Worm (Caenorhabditis elegans): ENCODE results near the gene R04B3.1.

Gene R04B3.1

DNA sequence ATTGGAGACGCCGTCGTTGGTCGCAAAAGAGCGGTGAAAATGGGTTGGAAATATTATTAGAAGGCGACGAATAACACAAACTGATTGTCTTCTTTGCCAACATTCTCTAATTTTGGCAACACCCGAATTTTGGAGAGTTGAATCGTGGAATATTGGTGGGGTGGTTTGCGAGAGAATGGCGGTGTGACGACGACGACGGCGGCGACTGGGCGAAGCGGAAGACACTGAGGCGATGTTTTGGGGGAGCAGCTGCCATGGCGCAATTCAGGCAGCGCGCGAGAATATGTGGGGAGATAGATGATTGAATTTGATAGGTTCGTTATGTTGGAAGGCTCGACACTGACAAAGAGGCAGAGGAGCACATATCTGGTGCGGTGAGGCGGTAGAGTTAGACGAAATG, 20.2 kb downstream of the R04B3.1 start:
- TF ChIP-seq vab-7 (GFP tag; IDR thresholded peaks at IDR 0.05) (no peak), ctbp-1 (GFP tag; IDR thresholded peaks at IDR 0.05) (0 out of 2 replicates have a peak, but pooled peaks have one; percentile 16), gei-8 (GFP tag; optimal IDR thresholded peaks at IDR 0.05) (no peak), aha-1 (tag) (peak; percentile 3), zip-11 (GFP tag; IDR thresholded peaks at IDR 0.05) (no peak), set-16 (GFP tag; IDR thresholded peaks at IDR 0.05) (peak; percentile 50; the same call in 1 of the 2 replicates), ceh-82 (tag; optimal IDR thresholded peaks at IDR 0.05) (no peak), lin-29 (GFP tag; IDR thresholded peaks at IDR 0.05) (no peak), ama-1 (optimal IDR thresholded peaks at IDR 0.05) (no peak), unc-39 (tag; optimal IDR thresholded peaks at IDR 0.05) (no peak), Y75B8A.6 (GFP tag; IDR thresholded peaks at IDR 0.05) (no peak), ceh-62 (tag; optimal IDR thresholded peaks at IDR 0.05) (no peak)

DNA sequence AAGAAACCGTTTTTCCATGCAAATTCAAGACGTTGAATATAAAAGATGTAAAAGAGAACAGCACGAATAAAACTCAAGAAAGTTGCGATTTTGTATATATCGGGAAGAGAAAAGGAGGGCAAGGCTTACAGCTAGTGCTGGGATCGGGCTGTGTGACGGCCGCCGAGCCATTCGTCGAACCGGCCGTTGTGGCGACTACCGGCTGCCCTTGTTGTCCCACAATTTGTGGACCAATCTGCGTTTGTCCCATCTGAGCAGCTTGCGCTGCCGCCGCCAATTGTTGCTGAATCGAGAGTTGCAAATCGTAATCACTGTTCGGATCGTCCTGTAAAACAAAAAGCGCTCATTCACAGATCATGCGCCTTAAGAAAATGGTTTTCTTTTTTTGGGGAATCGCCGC, 24.0 kb downstream of the R04B3.1 start:
- TF ChIP-seq dmd-8 (GFP tag; IDR thresholded peaks at IDR 0.05) (no peak), set-16 (GFP tag; IDR thresholded peaks at IDR 0.05) (peak; percentile 34; the same call in 1 of the 2 replicates)

DNA sequence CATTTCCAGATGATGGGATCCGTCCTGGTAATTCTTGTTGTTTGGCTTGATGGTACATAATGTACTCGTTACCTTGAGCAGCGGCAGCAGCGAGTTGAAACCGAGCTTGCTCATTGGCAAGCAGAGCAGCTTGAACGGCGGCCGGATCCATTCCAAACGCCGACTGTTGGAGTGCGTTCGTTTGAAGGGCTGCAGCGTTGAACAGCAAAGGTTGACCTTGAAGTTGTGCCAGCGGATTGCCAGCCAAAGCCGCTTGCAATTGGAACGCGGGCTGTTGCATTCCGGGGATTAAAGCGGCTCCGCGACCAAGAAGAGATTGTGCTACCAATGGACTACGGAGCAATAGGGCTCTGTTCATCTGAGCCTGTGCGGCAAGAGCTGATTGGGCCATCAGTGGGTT, 25.0 kb downstream of the R04B3.1 start:
- TF ChIP-seq aha-1 (tag) (peak; percentile 33), set-16 (GFP tag; IDR thresholded peaks at IDR 0.05) (peak; percentile 65), unc-62 (GFP tag; optimal IDR thresholded peaks at IDR 0.05 in 1 of 2) (peak in 1 of 2 experiments; percentile 94), unc-62 (tag; optimal IDR thresholded peaks at IDR 0.05) (no peak), fos-1 (tag; optimal IDR thresholded peaks at IDR 0.05) (no peak)

DNA sequence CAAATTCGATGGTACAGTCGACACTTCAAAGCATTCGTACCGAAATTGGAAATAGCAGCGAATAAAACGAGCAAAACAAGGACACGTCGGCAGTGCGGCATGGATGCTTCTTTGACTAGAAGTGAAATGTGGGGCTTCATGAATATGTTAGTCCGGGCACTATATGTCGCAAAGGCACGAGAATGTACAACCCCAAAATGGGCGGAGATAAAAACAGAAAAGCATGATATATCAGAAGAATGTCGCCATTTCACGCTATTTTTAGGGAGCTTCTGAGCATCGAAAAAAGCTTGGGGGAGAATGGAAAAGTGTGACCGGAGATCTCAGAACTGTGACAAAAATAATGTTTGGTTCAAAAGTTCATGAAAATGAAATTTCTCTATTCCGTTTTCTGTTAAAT, 27.9 kb downstream of the R04B3.1 start, which contains the start of gene T07D1.3:
Gene T07D1.3 (minus strand): TSS at position 101 of the 400 bp plus-strand sequence.
- TF ChIP-seq dmd-9 (GFP tag; IDR thresholded peaks at IDR 0.05) = no peak
- TF ChIP-seq jun-1 (tag; optimal IDR thresholded peaks at IDR 0.05) = no peak
- no peak for TF ChIP-seq zag-1 (tag; optimal IDR thresholded peaks at IDR 0.05)
- TF ChIP-seq attf-4 (tag; optimal IDR thresholded peaks at IDR 0.05) = no peak
- no peak for TF ChIP-seq ceh-82 (tag; optimal IDR thresholded peaks at IDR 0.05)
- TF ChIP-seq set-16 (GFP tag; IDR thresholded peaks at IDR 0.05) = no peak
- no peak for TF ChIP-seq lin-38 (GFP tag; IDR thresholded peaks at IDR 0.05)
- TF ChIP-seq ZK337.2 (GFP tag; IDR thresholded peaks at IDR 0.05) = no peak

DNA sequence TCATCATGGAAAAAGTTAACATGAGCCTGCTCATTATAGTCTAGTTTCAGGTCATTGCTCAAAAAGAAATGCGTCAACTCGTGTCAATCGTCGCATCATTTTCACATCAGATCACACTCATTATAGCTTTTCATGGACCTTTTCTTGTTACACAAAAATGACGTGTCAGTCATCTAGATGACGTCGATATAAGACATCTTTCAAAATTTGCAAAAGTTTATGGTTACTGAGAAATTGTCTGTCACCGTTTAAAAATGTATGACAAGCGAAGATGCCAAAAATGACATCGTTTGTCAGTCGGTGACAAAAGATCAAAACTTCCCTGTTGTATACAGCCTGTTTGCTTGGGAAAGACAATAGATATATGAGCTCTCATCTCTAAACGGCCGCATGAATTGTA, 30.0 kb downstream of the R04B3.1 start:
- TF ChIP-seq fkh-10 (GFP tag; optimal IDR thresholded peaks at IDR 0.05) (no peak), aha-1 (tag) (peak; percentile 88), ztf-11 (tag; optimal IDR thresholded peaks at IDR 0.05) (no peak), set-16 (GFP tag; IDR thresholded peaks at IDR 0.05) (no peak), jun-1 (tag; optimal IDR thresholded peaks at IDR 0.05) (no peak)

DNA sequence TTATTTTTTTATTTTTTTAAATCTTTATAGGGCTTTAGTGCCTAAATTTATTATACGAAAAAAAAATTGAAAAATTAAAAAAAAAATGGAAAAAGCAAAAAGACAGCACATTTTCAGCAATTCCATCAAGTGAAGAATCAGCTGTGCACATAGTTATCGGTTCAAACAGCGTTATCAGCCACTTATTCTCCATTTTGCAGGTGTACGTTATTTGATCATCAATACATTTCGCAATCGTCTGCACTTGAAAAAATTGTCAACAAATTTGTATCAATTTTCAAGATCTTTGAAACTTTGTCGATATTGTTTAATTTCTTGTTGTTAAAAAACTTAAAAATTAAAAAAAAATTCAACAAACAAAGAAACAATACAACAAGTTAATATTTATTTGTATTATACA, 31.5 kb downstream of the R04B3.1 start:
- TF ChIP-seq dmd-6 (GFP tag; IDR thresholded peaks at IDR 0.05) (peak; percentile 59), duxl-1 (tag; optimal IDR thresholded peaks at IDR 0.05; ENCODE audit: poor library complexity) (no peak), lin-29 (GFP tag; IDR thresholded peaks at IDR 0.05) (no peak), fos-1 (tag; optimal IDR thresholded peaks at IDR 0.05) (no peak), madf-5 (GFP tag; IDR thresholded peaks at IDR 0.05) (no peak), zfp-2 (tag; optimal IDR thresholded peaks at IDR 0.05) (no peak), daf-16 (GFP tag; optimal IDR thresholded peaks at IDR 0.05) (no peak), daf-16 (tag; optimal IDR thresholded peaks at IDR 0.05) (peak; percentile 96), nhr-28 (tag; optimal IDR thresholded peaks at IDR 0.05) (peak; percentile 64), zag-1 (tag; optimal IDR thresholded peaks at IDR 0.05) (no peak), ceh-44 (GFP tag; IDR thresholded peaks at IDR 0.05) (no peak), egl-27 (tag; optimal IDR thresholded peaks at IDR 0.05) (no peak), hmg-1.1 (GFP tag; IDR thresholded peaks at IDR 0.05) (no peak), hlh-11 (tag; optimal IDR thresholded peaks at IDR 0.05) (peak; percentile 74), lir-3 (tag; optimal IDR thresholded peaks at IDR 0.05) (no peak), unc-62 (GFP tag; optimal IDR thresholded peaks at IDR 0.05 in 1 of 2) (no peak), unc-62 (tag; optimal IDR thresholded peaks at IDR 0.05) (no peak), D1046.2 (GFP tag; IDR thresholded peaks at IDR 0.05) (no peak), ceh-62 (tag; optimal IDR thresholded peaks at IDR 0.05) (no peak), zip-11 (GFP tag; IDR thresholded peaks at IDR 0.05) (no peak), saeg-2 (GFP tag; IDR thresholded peaks at IDR 0.05) (no peak), mdt-29 (GFP tag; IDR thresholded peaks at IDR 0.05) (no peak), unc-39 (tag; optimal IDR thresholded peaks at IDR 0.05) (no peak), nhr-11 (tag; optimal IDR thresholded peaks at IDR 0.05) (no peak), nhr-102 (tag; optimal IDR thresholded peaks at IDR 0.05) (no peak), nhr-6 (tag; optimal IDR thresholded peaks at IDR 0.05) (peak; percentile 4), cey-2 (tag; optimal IDR thresholded peaks at IDR 0.05; ENCODE audit: borderline replicate concordance, insufficient read depth) (no peak)

Data from whole organism, L4 larva.